Worm (Caenorhabditis elegans) whole organism, mixed stage, embryonic: ENCODE results near the gene acr-21.

ENCODE experiments used
- M03D4.4 ChIP-seq: sonication (generic microtip); optimal IDR thresholded peaks from 2 replicates; lab custom pipeline; 2017; ENCODE audit warnings: mild to moderate bottlenecking, missing genetic modification characterization, missing compliant biosample characterization
- bed-3 ChIP-seq: fragments of 200-800 bp; sonication (Bioruptor generic); optimal IDR thresholded peaks from 3 replicates; lab custom pipeline; 2018; ENCODE audit warnings: mild to moderate bottlenecking, missing genetic modification characterization, moderate library complexity, missing compliant biosample characterization
- blmp-1 ChIP-seq: fragments of 150-350 bp; optimal IDR thresholded peaks from 2 replicates; lab custom pipeline; 2014; ENCODE audit warnings: missing biosample characterization, missing genetic modification characterization
- ceh-39 ChIP-seq: fragments of 150-350 bp; optimal IDR thresholded peaks from 2 replicates; lab custom pipeline; 2014; ENCODE audit warnings: missing biosample characterization, missing genetic modification characterization
- ceh-43 ChIP-seq: fragments of 200-800 bp; sonication (Bioruptor generic); optimal IDR thresholded peaks from 2 replicates; lab custom pipeline; 2018; ENCODE audit warnings: mild to moderate bottlenecking, missing genetic modification characterization, moderate library complexity, missing compliant biosample characterization
- ces-1 ChIP-seq: fragments of 150-350 bp; optimal IDR thresholded peaks from 2 replicates; lab custom pipeline; 2014; ENCODE audit warnings: missing biosample characterization, missing genetic modification reagents, missing genetic modification characterization
- cnd-1 ChIP-seq: fragments of 200-800 bp; sonication (Bioruptor generic); optimal IDR thresholded peaks from 2 replicates; lab custom pipeline; 2018; ENCODE audit warnings: mild to moderate bottlenecking, missing genetic modification characterization, missing compliant biosample characterization
- drap-1 ChIP-seq: fragments of 200-800 bp; sonication (Bioruptor generic); optimal IDR thresholded peaks from 3 replicates; lab custom pipeline; 2018; ENCODE audit warnings: mild to moderate bottlenecking, missing genetic modification characterization, missing compliant biosample characterization
- elt-1 ChIP-seq: sonication (generic microtip); optimal IDR thresholded peaks from 2 replicates; lab custom pipeline; 2017; ENCODE audit warnings: missing genetic modification characterization, mild to moderate bottlenecking, missing compliant biosample characterization, antibody characterized with exemption, moderate library complexity, borderline replicate concordance; ENCODE audit not compliant: insufficient read depth
- elt-3 ChIP-seq: fragments of 150-350 bp; optimal IDR thresholded peaks from 2 replicates; lab custom pipeline; 2014; ENCODE audit warnings: missing biosample characterization, missing genetic modification characterization
- flh-1 ChIP-seq: fragments of 200-800 bp; sonication (Bioruptor generic); optimal IDR thresholded peaks from 2 replicates; lab custom pipeline; 2018; ENCODE audit warnings: mild to moderate bottlenecking, missing genetic modification characterization, moderate library complexity, missing compliant biosample characterization
- ham-2 ChIP-seq: fragments of 200-800 bp; sonication (Bioruptor generic); optimal IDR thresholded peaks from 2 replicates; lab custom pipeline; 2018; ENCODE audit warnings: mild to moderate bottlenecking, missing genetic modification characterization, missing compliant biosample characterization
- hlh-1 ChIP-seq: fragments of 150-350 bp; optimal IDR thresholded peaks from 2 replicates; lab custom pipeline; 2014; ENCODE audit warnings: missing biosample characterization, missing genetic modification reagents, missing genetic modification characterization
- lin-13 ChIP-seq: fragments of 150-350 bp; optimal IDR thresholded peaks from 2 replicates; lab custom pipeline; 2014; ENCODE audit warnings: missing biosample characterization, missing genetic modification characterization
- lin-32 ChIP-seq: fragments of 200-800 bp; sonication (Bioruptor generic); optimal IDR thresholded peaks from 2 replicates; lab custom pipeline; 2018; ENCODE audit warnings: mild to moderate bottlenecking, missing genetic modification characterization, missing compliant biosample characterization
- lsy-2 ChIP-seq: fragments of 150-350 bp; optimal IDR thresholded peaks from 2 replicates; lab custom pipeline; 2014; ENCODE audit warnings: missing biosample characterization, missing genetic modification characterization
- mab-5 ChIP-seq: fragments of 150-350 bp; optimal IDR thresholded peaks from 2 replicates; lab custom pipeline; 2014; ENCODE audit warnings: missing biosample characterization, missing genetic modification characterization
- mep-1 ChIP-seq: fragments of 150-350 bp; optimal IDR thresholded peaks from 2 replicates; lab custom pipeline; 2017; ENCODE audit warnings: missing biosample characterization, missing genetic modification reagents, missing genetic modification characterization, inconsistent platforms
- mls-2 ChIP-seq: sonication (generic microtip); optimal IDR thresholded peaks from 2 replicates; lab custom pipeline; 2016; ENCODE audit warnings: mild to moderate bottlenecking, missing genetic modification characterization, moderate library complexity, missing compliant biosample characterization
- nhr-12 ChIP-seq: fragments of 150-350 bp; optimal IDR thresholded peaks from 2 replicates; lab custom pipeline; 2014; ENCODE audit warnings: missing biosample characterization, missing genetic modification characterization
- nhr-2 ChIP-seq: fragments of 150-350 bp; optimal IDR thresholded peaks from 2 replicates; lab custom pipeline; 2014; ENCODE audit warnings: missing biosample characterization, missing genetic modification characterization
- nhr-237 ChIP-seq: fragments of 150-350 bp; optimal IDR thresholded peaks from 2 replicates; lab custom pipeline; 2014; ENCODE audit warnings: missing biosample characterization, missing genetic modification characterization
- nhr-28 ChIP-seq: fragments of 150-350 bp; optimal IDR thresholded peaks from 2 replicates; lab custom pipeline; 2014; ENCODE audit warnings: missing biosample characterization, missing genetic modification characterization
- nhr-76 ChIP-seq: sonication (generic microtip); optimal IDR thresholded peaks from 2 replicates; lab custom pipeline; 2017; ENCODE audit warnings: missing biosample characterization, missing genetic modification characterization
- pha-4 ChIP-seq: fragments of 150-350 bp; optimal IDR thresholded peaks from 2 replicates; lab custom pipeline; 2018; ENCODE audit warnings: missing biosample characterization, missing genetic modification reagents, missing genetic modification characterization
- sem-2 ChIP-seq: fragments of 200-800 bp; sonication (Bioruptor generic); optimal IDR thresholded peaks from 2 replicates; lab custom pipeline; 2018; ENCODE audit warnings: mild to moderate bottlenecking, missing genetic modification characterization, missing compliant biosample characterization
- sptf-1 ChIP-seq: sonication (generic microtip); optimal IDR thresholded peaks from 2 replicates; lab custom pipeline; 2017; ENCODE audit warnings: mild to moderate bottlenecking, missing genetic modification characterization, moderate library complexity, missing compliant biosample characterization
- tbx-8 ChIP-seq: fragments of 200-800 bp; sonication (Bioruptor generic); optimal IDR thresholded peaks from 2 replicates; lab custom pipeline; 2018; ENCODE audit warnings: mild to moderate bottlenecking, missing genetic modification characterization, moderate library complexity, missing compliant biosample characterization
- unc-120 ChIP-seq: sonication (generic microtip); optimal IDR thresholded peaks from 2 replicates; lab custom pipeline; 2017; ENCODE audit warnings: missing genetic modification characterization, missing compliant biosample characterization; ENCODE audit not compliant: poor library complexity, severe bottlenecking
- unc-39 ChIP-seq: fragments of 150-350 bp; optimal IDR thresholded peaks from 2 replicates; lab custom pipeline; 2014; ENCODE audit warnings: missing biosample characterization, missing genetic modification characterization
- zip-8 ChIP-seq: fragments of 150-350 bp; optimal IDR thresholded peaks from 2 replicates; lab custom pipeline; 2014; ENCODE audit warnings: missing biosample characterization, missing genetic modification characterization
- ztf-11 ChIP-seq: fragments of 150-350 bp; optimal IDR thresholded peaks from 2 replicates; lab custom pipeline; 2014; ENCODE audit warnings: missing biosample characterization, missing genetic modification characterization

acr-21 gene

DNA sequence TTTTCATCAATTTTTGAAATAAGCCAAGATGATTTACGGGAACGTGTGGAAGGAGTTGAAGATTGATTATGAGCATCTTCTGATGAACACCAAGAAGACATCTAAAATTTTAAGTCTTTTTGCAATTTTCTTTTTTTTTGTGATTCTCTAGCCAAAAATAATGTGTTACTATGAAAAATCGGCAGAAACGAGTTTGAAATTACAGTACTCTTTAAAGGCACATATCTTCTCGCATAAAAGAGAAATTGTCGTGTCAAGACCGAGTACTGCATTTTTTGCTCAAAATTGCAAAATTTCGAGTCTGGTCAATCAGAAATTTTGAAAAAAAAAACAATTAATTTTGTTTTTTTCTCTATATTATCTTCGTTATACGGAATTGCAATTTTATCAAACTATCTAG is 10.4 kb downstream of the acr-21 start, which contains the start of gene F20H11.1:
Gene F20H11.1 (minus strand): TSS at position 101 of the 400 bp plus-strand sequence.
- no peak for TF ChIP-seq ztf-11
- no peak for TF ChIP-seq lin-13 (tag; lab: Kevin White, UChicago)
- no peak for TF ChIP-seq ceh-43 (GFP tag; lab: Kevin White, UChicago)
- TF ChIP-seq bed-3 (GFP tag; lab: Kevin White, UChicago), result no peak
- no peak for TF ChIP-seq mab-5 (tag; lab: Kevin White, UChicago)
- no peak for TF ChIP-seq tbx-8
- TF ChIP-seq mep-1, result no peak
- no peak for TF ChIP-seq lin-32 (GFP tag; lab: Kevin White, UChicago)
- no peak for TF ChIP-seq elt-3
- TF ChIP-seq nhr-76 (tag; lab: Kevin White, UChicago), result no peak

DNA sequence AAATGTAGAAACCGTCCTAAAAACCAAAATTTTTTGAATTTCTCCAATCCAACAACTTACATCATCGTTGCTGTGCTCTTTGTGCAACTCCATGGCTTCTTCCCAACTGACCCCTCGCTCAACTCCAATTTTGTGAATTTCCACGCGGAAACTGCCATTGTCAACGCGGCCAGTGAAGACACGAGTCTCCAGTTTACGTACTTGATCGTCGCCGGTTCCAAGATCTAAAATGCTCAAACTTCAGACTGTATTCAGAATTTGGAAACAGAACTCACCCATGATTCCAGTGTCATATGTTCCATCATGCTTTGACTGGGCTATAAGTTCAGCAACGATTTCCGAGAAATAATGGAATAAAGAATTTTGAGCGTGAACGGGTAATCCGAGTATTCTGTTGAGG is 12.4 kb downstream of the acr-21 start:
- TF ChIP-seq nhr-76 (tag; lab: Kevin White, UChicago) (no peak), mab-5 (tag; lab: Kevin White, UChicago) (no peak), blmp-1 (tag; lab: Kevin White, UChicago) (no peak), pha-4 (tag; lab: Kevin White, UChicago) (no peak)

DNA sequence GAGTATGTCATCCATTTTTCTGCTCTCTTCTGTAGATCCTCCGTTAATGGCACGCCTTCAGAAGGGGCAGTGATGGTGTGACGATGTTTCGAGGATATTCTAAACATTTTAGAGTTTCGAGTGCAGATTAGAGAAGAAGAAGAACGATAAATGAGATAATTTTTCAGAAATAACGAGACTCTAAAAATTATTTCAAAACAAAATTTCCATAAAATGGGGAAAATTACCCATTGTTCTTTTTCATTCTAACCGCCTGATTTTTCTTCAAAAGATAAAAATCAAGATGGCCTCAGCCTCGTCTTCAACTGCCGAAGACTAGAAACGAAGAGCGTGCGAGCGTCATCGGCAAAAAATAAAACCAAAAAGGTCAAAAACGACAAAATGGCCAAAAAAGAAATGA is 19.4 kb downstream of the acr-21 start, which contains the start of gene let-765:
Gene let-765 (minus strand): TSS at position 101 of the 400 bp plus-strand sequence.
- TF ChIP-seq sptf-1 (tag; lab: Kevin White, UChicago), result no peak
- TF ChIP-seq zip-8 (tag; lab: Kevin White, UChicago), result no peak
- TF ChIP-seq elt-1 (tag; lab: Kevin White, UChicago), result no peak
- TF ChIP-seq nhr-76 (tag; lab: Kevin White, UChicago), result no peak
- TF ChIP-seq lsy-2, result no peak
- no peak for TF ChIP-seq mls-2 (tag; lab: Kevin White, UChicago)
- TF ChIP-seq pha-4 (tag; lab: Kevin White, UChicago), result no peak
- TF ChIP-seq mab-5 (tag; lab: Kevin White, UChicago), result no peak
- no peak for TF ChIP-seq ces-1 (GFP tag; lab: Kevin White, UChicago)
- TF ChIP-seq M03D4.4 (tag; lab: Kevin White, UChicago), result no peak
- TF ChIP-seq hlh-1, result no peak
- TF ChIP-seq ceh-39 (tag; lab: Kevin White, UChicago), result no peak
- no peak for TF ChIP-seq sem-2
- no peak for TF ChIP-seq lin-32 (GFP tag; lab: Kevin White, UChicago)
- TF ChIP-seq flh-1, result no peak
- no peak for TF ChIP-seq elt-3
- TF ChIP-seq nhr-12, result no peak
- no peak for TF ChIP-seq lin-13 (tag; lab: Kevin White, UChicago)
- no peak for TF ChIP-seq unc-120 (tag; lab: Kevin White, UChicago)

DNA sequence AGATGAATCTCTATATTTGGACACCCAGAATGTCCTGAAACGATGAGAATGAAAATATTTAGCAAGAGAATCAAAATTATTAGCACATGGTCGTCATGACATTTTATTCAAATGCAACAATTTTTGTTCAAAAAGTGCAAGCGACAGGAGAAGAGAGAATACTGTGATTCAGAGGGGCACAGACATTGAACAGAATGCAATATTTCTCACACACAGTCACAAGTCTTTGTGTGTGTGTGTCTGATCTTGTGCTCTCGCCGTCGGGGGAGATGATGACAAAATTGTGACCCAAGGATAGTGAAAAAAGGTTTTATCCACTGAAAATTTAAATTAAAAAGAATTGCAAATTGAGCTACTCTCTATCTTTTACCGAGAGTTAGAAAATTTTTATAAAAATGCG is 21.5 kb downstream of the acr-21 start:
- TF ChIP-seq cnd-1, result no peak
- no peak for TF ChIP-seq nhr-237 (tag; lab: Kevin White, UChicago)
- no peak for TF ChIP-seq unc-39 (tag; lab: Kevin White, UChicago)
- TF ChIP-seq ceh-39 (tag; lab: Kevin White, UChicago), result no peak
- TF ChIP-seq tbx-8, result no peak
- TF ChIP-seq sem-2, result no peak
- TF ChIP-seq nhr-28 (tag; lab: Kevin White, UChicago), result no peak
- no peak for TF ChIP-seq flh-1
- no peak for TF ChIP-seq ces-1 (GFP tag; lab: Kevin White, UChicago)
- no peak for TF ChIP-seq ham-2 (GFP tag; lab: Kevin White, UChicago)
- no peak for TF ChIP-seq ceh-43 (GFP tag; lab: Kevin White, UChicago)
- TF ChIP-seq elt-3, result no peak
- no peak for TF ChIP-seq lin-13 (tag; lab: Kevin White, UChicago)
- no peak for TF ChIP-seq nhr-76 (tag; lab: Kevin White, UChicago)
- no peak for TF ChIP-seq drap-1 (GFP tag; lab: Kevin White, UChicago)
- TF ChIP-seq sptf-1 (tag; lab: Kevin White, UChicago), result no peak

DNA sequence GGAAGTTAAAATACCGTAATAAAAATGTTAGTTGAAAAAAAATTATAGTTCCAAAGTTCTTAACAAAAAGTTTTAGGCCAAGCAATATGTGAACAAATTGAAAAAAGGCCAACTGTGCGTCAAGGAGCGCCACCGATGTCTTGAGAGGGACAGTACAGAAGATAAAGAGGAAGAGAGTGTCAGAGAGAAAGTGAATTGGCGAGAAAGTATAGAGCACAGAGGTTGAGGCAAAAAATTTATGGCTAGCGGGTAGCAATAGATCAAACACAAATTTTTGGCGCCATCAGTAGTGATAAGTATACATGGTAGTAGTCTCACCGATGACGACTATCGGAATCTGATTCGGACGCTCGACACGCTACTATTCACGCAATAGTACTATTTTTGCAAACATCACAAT is 22.6 kb downstream of the acr-21 start:
- no peak for TF ChIP-seq ham-2 (GFP tag; lab: Kevin White, UChicago)
- TF ChIP-seq M03D4.4 (tag; lab: Kevin White, UChicago), result no peak
- TF ChIP-seq nhr-76 (tag; lab: Kevin White, UChicago), result no peak
- no peak for TF ChIP-seq sem-2
- TF ChIP-seq bed-3 (GFP tag; lab: Kevin White, UChicago), result no peak
- no peak for TF ChIP-seq lin-32 (GFP tag; lab: Kevin White, UChicago)
- no peak for TF ChIP-seq nhr-2 (tag; lab: Kevin White, UChicago)
- no peak for TF ChIP-seq ceh-39 (tag; lab: Kevin White, UChicago)
- no peak for TF ChIP-seq mab-5 (tag; lab: Kevin White, UChicago)
- TF ChIP-seq unc-120 (tag; lab: Kevin White, UChicago), result no peak
- no peak for TF ChIP-seq ceh-43 (GFP tag; lab: Kevin White, UChicago)
